Comparison of ENCODE assay signal across 1 fruit fly cellular context in the genomic region with DNA sequence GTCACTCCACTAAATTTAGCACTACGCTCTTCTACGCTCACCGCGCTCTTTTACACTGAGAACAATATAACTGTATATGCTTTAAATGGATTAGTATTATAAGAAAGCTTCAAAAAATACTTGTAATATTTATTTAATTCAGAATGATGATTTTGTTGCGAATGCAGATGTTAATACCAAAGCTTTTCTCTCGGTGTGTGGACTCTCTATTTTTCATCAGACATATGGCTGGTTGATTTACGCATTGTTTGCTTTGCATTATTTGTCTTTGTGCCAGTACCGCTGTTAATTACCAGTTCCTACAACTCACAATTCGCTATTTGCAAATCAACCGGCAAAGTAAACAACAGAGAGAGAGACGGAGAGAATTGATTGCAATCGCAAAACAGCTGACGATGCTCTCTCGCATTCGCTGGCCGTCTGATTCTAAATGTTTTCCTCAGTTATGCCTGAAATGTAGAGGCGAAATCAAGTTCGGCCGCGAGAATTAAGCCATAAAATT.
TF ChIP-seq lines count a peak whose summit lies in the region.

No protein-coding gene starts in this region.

TF ChIP-seq in whole organism, embryonic, 481 proteins besides CTCF, POLR2A, EP300 and RAD21 (continued from another document and continues in another):
- TF ChIP-seq fd102C (GFP tag; optimal IDR thresholded peaks at IDR 0.05; lab: Kevin White, UChicago), result peak; percentile 83
- peak; percentile 86 for TF ChIP-seq kah (GFP tag; optimal IDR thresholded peaks at IDR 0.05; lab: Kevin White, UChicago)
- TF ChIP-seq oc (tag; optimal IDR thresholded peaks at IDR 0.05; lab: Kevin White, UChicago), result peak; percentile 93
- TF ChIP-seq CG8478 (optimal IDR thresholded peaks at IDR 0.05; lab: Kevin White, UChicago), result no peak
- TF ChIP-seq Awh (GFP tag; IDR thresholded peaks at IDR 0.05; lab: Robert Waterston, UW), result peak; percentile 97
- TF ChIP-seq Hand (GFP tag; optimal IDR thresholded peaks at IDR 0.05; lab: Kevin White, UChicago), result peak; percentile 98
- peak; percentile 99 for TF ChIP-seq gem (tag; optimal IDR thresholded peaks at IDR 0.05; lab: Kevin White, UChicago)
- TF ChIP-seq lbe (GFP tag; optimal IDR thresholded peaks at IDR 0.05; lab: Kevin White, UChicago), result peak; percentile 97
- peak; percentile 88 for TF ChIP-seq pb (GFP tag; optimal IDR thresholded peaks at IDR 0.05; lab: Kevin White, UChicago)
- peak; percentile 98 for TF ChIP-seq CG12659 (GFP tag; optimal IDR thresholded peaks at IDR 0.05; lab: Kevin White, UChicago)
- peak; percentile 91 for TF ChIP-seq CG30431 (GFP tag; optimal IDR thresholded peaks at IDR 0.05; lab: Kevin White, UChicago)
- TF ChIP-seq Gug (GFP tag; IDR thresholded peaks at IDR 0.05; lab: Robert Waterston, UW), result peak; percentile 94
- TF ChIP-seq CG10274 (GFP tag; optimal IDR thresholded peaks at IDR 0.05; lab: Kevin White, UChicago), result peak; percentile 83
- TF ChIP-seq ro (GFP tag; IDR thresholded peaks at IDR 0.05; lab: Robert Waterston, UW), result peak; percentile 94
- TF ChIP-seq Rfx (GFP tag; IDR thresholded peaks at IDR 0.05; lab: Robert Waterston, UW), result peak; percentile 99
- TF ChIP-seq CG7556 (GFP tag; optimal IDR thresholded peaks at IDR 0.05; lab: Kevin White, UChicago), result peak; percentile 97
- peak; percentile 96 for TF ChIP-seq danr (GFP tag; IDR thresholded peaks at IDR 0.05; lab: Robert Waterston, UW)
- TF ChIP-seq CG17612 (GFP tag; IDR thresholded peaks at IDR 0.05; lab: Robert Waterston, UW), result peak; percentile 93
- peak; percentile 98 for TF ChIP-seq Dbx (GFP tag; IDR thresholded peaks at IDR 0.05; lab: Robert Waterston, UW)
- TF ChIP-seq ash1 (GFP tag; optimal IDR thresholded peaks at IDR 0.05; lab: Kevin White, UChicago), result peak; percentile 76
- peak; percentile 92 for TF ChIP-seq slou (GFP tag; optimal IDR thresholded peaks at IDR 0.05; lab: Kevin White, UChicago)
- TF ChIP-seq CG4820 (GFP tag; optimal IDR thresholded peaks at IDR 0.05; lab: Kevin White, UChicago), result peak; percentile 93
- peak; percentile 80 for TF ChIP-seq CG6254 (GFP tag; optimal IDR thresholded peaks at IDR 0.05; lab: Kevin White, UChicago)
- TF ChIP-seq Dfd (GFP tag; optimal IDR thresholded peaks at IDR 0.05; lab: Kevin White, UChicago), result no peak
- TF ChIP-seq Atf6 (GFP tag; IDR thresholded peaks at IDR 0.05; lab: Robert Waterston, UW), result peak; percentile 99
- peak; percentile 95 for TF ChIP-seq CG12236 (GFP tag; optimal IDR thresholded peaks at IDR 0.05; lab: Kevin White, UChicago)
- TF ChIP-seq CG12744 (GFP tag; optimal IDR thresholded peaks at IDR 0.05; lab: Kevin White, UChicago), result peak; percentile 93
- TF ChIP-seq CG13296 (GFP tag; optimal IDR thresholded peaks at IDR 0.05; lab: Kevin White, UChicago), result peak; percentile 97
- no peak for TF ChIP-seq CG14860 (GFP tag; IDR thresholded peaks at IDR 0.05; lab: Robert Waterston, UW; ENCODE audit: partially characterized antibody)
- TF ChIP-seq bab2 (GFP tag; optimal IDR thresholded peaks at IDR 0.05; lab: Kevin White, UChicago), result peak; percentile 93
- no peak for TF ChIP-seq hbn (GFP tag; IDR thresholded peaks at IDR 0.05; lab: Robert Waterston, UW; ENCODE audit: partially characterized antibody)
- TF ChIP-seq CG11696 (GFP tag; IDR thresholded peaks at IDR 0.05; lab: Robert Waterston, UW), result peak; percentile 94
- TF ChIP-seq CG13123 (GFP tag; optimal IDR thresholded peaks at IDR 0.05; lab: Kevin White, UChicago), result peak; percentile 93
- TF ChIP-seq Atf3 (GFP tag; optimal IDR thresholded peaks at IDR 0.05; lab: Kevin White, UChicago), result peak; percentile 92
- no peak for TF ChIP-seq hb (GFP tag; IDR thresholded peaks at IDR 0.05; lab: Robert Waterston, UW; ENCODE audit: partially characterized antibody)
- TF ChIP-seq prd (optimal IDR thresholded peaks at IDR 0.05; lab: Kevin White, UChicago), result no peak
- TF ChIP-seq prd (GFP tag; IDR thresholded peaks at IDR 0.05; lab: Robert Waterston, UW), result peak; percentile 98
- TF ChIP-seq wek (GFP tag; optimal IDR thresholded peaks at IDR 0.05; lab: Kevin White, UChicago), result peak; percentile 84
- peak; percentile 91 for TF ChIP-seq crc (GFP tag; optimal IDR thresholded peaks at IDR 0.05; lab: Kevin White, UChicago)
- peak; percentile 75 for TF ChIP-seq CG8359 (GFP tag; optimal IDR thresholded peaks at IDR 0.05; lab: Kevin White, UChicago; ENCODE audit: borderline replicate concordance)
- TF ChIP-seq vvl (GFP tag; IDR thresholded peaks at IDR 0.05; lab: Robert Waterston, UW), result peak; percentile 99
- peak; percentile 92 for TF ChIP-seq Doc2 (GFP tag; IDR thresholded peaks at IDR 0.05; lab: Robert Waterston, UW)
- peak; percentile 99 for TF ChIP-seq dysf (GFP tag; IDR thresholded peaks at IDR 0.05; lab: Robert Waterston, UW)
- peak; percentile 97 for TF ChIP-seq aop (GFP tag; IDR thresholded peaks at IDR 0.05; lab: Robert Waterston, UW)
- TF ChIP-seq p53 (GFP tag; optimal IDR thresholded peaks at IDR 0.05; lab: Kevin White, UChicago), result peak; percentile 85
- peak in 1 of 2 experiments; percentile 73 for TF ChIP-seq crp (GFP tag; optimal IDR thresholded peaks at IDR 0.05; lab: Kevin White, UChicago)
- peak; percentile 94 for TF ChIP-seq CG18262 (tag; optimal IDR thresholded peaks at IDR 0.05; lab: Kevin White, UChicago)
- peak; percentile 98 for TF ChIP-seq PHDP (tag; optimal IDR thresholded peaks at IDR 0.05; lab: Kevin White, UChicago)
- TF ChIP-seq zen (tag; optimal IDR thresholded peaks at IDR 0.05; lab: Kevin White, UChicago), result peak; percentile 94
- TF ChIP-seq CG15514 (GFP tag; optimal IDR thresholded peaks at IDR 0.05; lab: Kevin White, UChicago), result peak; percentile 90
- peak; percentile 96 for TF ChIP-seq CG2199 (GFP tag; IDR thresholded peaks at IDR 0.05; lab: Robert Waterston, UW)
- peak; percentile 48 for TF ChIP-seq abd-A (tag; optimal IDR thresholded peaks at IDR 0.05; lab: Kevin White, UChicago)
- peak; percentile 80 for TF ChIP-seq CG4360 (GFP tag; IDR thresholded peaks at IDR 0.05; lab: Robert Waterston, UW)
- TF ChIP-seq CG10321 (GFP tag; IDR thresholded peaks at IDR 0.05; lab: Robert Waterston, UW), result peak; percentile 80
- TF ChIP-seq slp2 (GFP tag; optimal IDR thresholded peaks at IDR 0.05; lab: Kevin White, UChicago), result peak; percentile 90
- TF ChIP-seq Dek (tag; optimal IDR thresholded peaks at IDR 0.05; lab: Kevin White, UChicago), result peak; percentile 98
- peak; percentile 89 for TF ChIP-seq scrt (GFP tag; optimal IDR thresholded peaks at IDR 0.05; lab: Kevin White, UChicago)
- TF ChIP-seq CG13624 (GFP tag; optimal IDR thresholded peaks at IDR 0.05; lab: Kevin White, UChicago), result peak; percentile 96
- TF ChIP-seq NfI (GFP tag; optimal IDR thresholded peaks at IDR 0.05; lab: Kevin White, UChicago), result peak; percentile 96
- no peak for TF ChIP-seq inv (GFP tag; IDR thresholded peaks at IDR 0.05; lab: Robert Waterston, UW; ENCODE audit: partially characterized antibody)
- peak; percentile 86 for TF ChIP-seq CG5180 (GFP tag; optimal IDR thresholded peaks at IDR 0.05; lab: Kevin White, UChicago)
- TF ChIP-seq Taf1 (GFP tag; IDR thresholded peaks at IDR 0.05; lab: Robert Waterston, UW), result peak; percentile 95
- TF ChIP-seq Deaf1 (tag; optimal IDR thresholded peaks at IDR 0.05; lab: Kevin White, UChicago), result peak; percentile 79
- TF ChIP-seq dimm (GFP tag; IDR thresholded peaks at IDR 0.05; lab: Robert Waterston, UW), result peak; percentile 94
- TF ChIP-seq Ptx1 (GFP tag; IDR thresholded peaks at IDR 0.05; lab: Robert Waterston, UW), result peak; percentile 99
- TF ChIP-seq sug (tag; optimal IDR thresholded peaks at IDR 0.05; lab: Kevin White, UChicago), result peak; percentile 96
- TF ChIP-seq lmd (GFP tag; IDR thresholded peaks at IDR 0.05; lab: Robert Waterston, UW), result peak; percentile 98
- TF ChIP-seq tap (tag; optimal IDR thresholded peaks at IDR 0.05; lab: Kevin White, UChicago), result peak; percentile 96
- no peak for TF ChIP-seq nerfin-2 (GFP tag; IDR thresholded peaks at IDR 0.05; lab: Robert Waterston, UW; ENCODE audit: partially characterized antibody)
- peak; percentile 81 for TF ChIP-seq CG6654 (GFP tag; optimal IDR thresholded peaks at IDR 0.05; lab: Kevin White, UChicago)
- peak; percentile 95 for TF ChIP-seq bcd (GFP tag; optimal IDR thresholded peaks at IDR 0.05; lab: Kevin White, UChicago)
- peak; percentile 91 for TF ChIP-seq cwo (GFP tag; optimal IDR thresholded peaks at IDR 0.05; lab: Kevin White, UChicago)
- peak; percentile 94 for TF ChIP-seq CG12104 (GFP tag; optimal IDR thresholded peaks at IDR 0.05; lab: Kevin White, UChicago)
- TF ChIP-seq YL-1 (GFP tag; optimal IDR thresholded peaks at IDR 0.05; lab: Kevin White, UChicago), result peak; percentile 66
- TF ChIP-seq CG16863 (GFP tag; optimal IDR thresholded peaks at IDR 0.05; lab: Kevin White, UChicago), result peak; percentile 92
- TF ChIP-seq Spps (tag; optimal IDR thresholded peaks at IDR 0.05; lab: Kevin White, UChicago), result peak; percentile 85
- TF ChIP-seq bbx (GFP tag; IDR thresholded peaks at IDR 0.05; lab: Robert Waterston, UW; ENCODE audit: partially characterized antibody), result no peak
- TF ChIP-seq ham (GFP tag; IDR thresholded peaks at IDR 0.05; lab: Robert Waterston, UW), result peak; percentile 96
- peak; percentile 56 to 92 for TF ChIP-seq Trl (optimal IDR thresholded peaks at IDR 0.05; lab: Kevin White, UChicago)
- TF ChIP-seq Trl (GFP tag; optimal IDR thresholded peaks at IDR 0.05; lab: Kevin White, UChicago), result peak; percentile 87
- peak; percentile 87 for TF ChIP-seq ERR (GFP tag; optimal IDR thresholded peaks at IDR 0.05; lab: Kevin White, UChicago)
- peak; percentile 96 for TF ChIP-seq Fer1 (GFP tag; optimal IDR thresholded peaks at IDR 0.05; lab: Kevin White, UChicago)
- peak; percentile 66 for TF ChIP-seq CG17186 (GFP tag; optimal IDR thresholded peaks at IDR 0.05; lab: Kevin White, UChicago)
- peak; percentile 90 for TF ChIP-seq luna (GFP tag; optimal IDR thresholded peaks at IDR 0.05; lab: Kevin White, UChicago)
- TF ChIP-seq knrl (GFP tag; IDR thresholded peaks at IDR 0.05; lab: Robert Waterston, UW; ENCODE audit: partially characterized antibody), result no peak
- peak; percentile 92 for TF ChIP-seq Six4 (GFP tag; optimal IDR thresholded peaks at IDR 0.05; lab: Kevin White, UChicago)
- TF ChIP-seq CG31365 (tag; optimal IDR thresholded peaks at IDR 0.05; lab: Kevin White, UChicago), result peak; percentile 86
- TF ChIP-seq CG14710 (tag; optimal IDR thresholded peaks at IDR 0.05; lab: Kevin White, UChicago), result peak; percentile 90
- no peak for TF ChIP-seq zen2 (GFP tag; IDR thresholded peaks at IDR 0.05; lab: Robert Waterston, UW; ENCODE audit: partially characterized antibody)
- peak; percentile 40 for TF ChIP-seq Sry-β (GFP tag; optimal IDR thresholded peaks at IDR 0.05; lab: Kevin White, UChicago)
- peak; percentile 95 for TF ChIP-seq CG12071 (GFP tag; optimal IDR thresholded peaks at IDR 0.05; lab: Kevin White, UChicago)
- TF ChIP-seq Dad (GFP tag; optimal IDR thresholded peaks at IDR 0.05; lab: Kevin White, UChicago), result peak; percentile 92
- TF ChIP-seq dmrt99B (tag; optimal IDR thresholded peaks at IDR 0.05; lab: Kevin White, UChicago), result peak; percentile 96
- peak; percentile 95 for TF ChIP-seq toy (GFP tag; IDR thresholded peaks at IDR 0.05; lab: Robert Waterston, UW)
- peak; percentile 64 for TF ChIP-seq CG17802 (tag; optimal IDR thresholded peaks at IDR 0.05; lab: Kevin White, UChicago)
- peak; percentile 86 for TF ChIP-seq Usf (GFP tag; optimal IDR thresholded peaks at IDR 0.05; lab: Kevin White, UChicago)
- peak; percentile 96 for TF ChIP-seq org-1 (GFP tag; optimal IDR thresholded peaks at IDR 0.05; lab: Kevin White, UChicago)
- TF ChIP-seq dati (GFP tag; IDR thresholded peaks at IDR 0.05; lab: Robert Waterston, UW), result peak; percentile 92
- TF ChIP-seq CG1832 (GFP tag; optimal IDR thresholded peaks at IDR 0.05; lab: Kevin White, UChicago), result no peak
- TF ChIP-seq ssp (GFP tag; IDR thresholded peaks at IDR 0.05; lab: Robert Waterston, UW), result peak; percentile 93
- peak; percentile 91 for TF ChIP-seq ewg (GFP tag; optimal IDR thresholded peaks at IDR 0.05; lab: Kevin White, UChicago)
- TF ChIP-seq sc (optimal IDR thresholded peaks at IDR 0.05; lab: Kevin White, UChicago), result no peak
- TF ChIP-seq sc (GFP tag; optimal IDR thresholded peaks at IDR 0.05; lab: Kevin White, UChicago), result peak; percentile 93
- no peak for TF ChIP-seq pfk (GFP tag; optimal IDR thresholded peaks at IDR 0.05; lab: Kevin White, UChicago)
- peak; percentile 95 for TF ChIP-seq CG17829 (tag; optimal IDR thresholded peaks at IDR 0.05; lab: Kevin White, UChicago)
- TF ChIP-seq Sox100B (GFP tag; optimal IDR thresholded peaks at IDR 0.05; lab: Kevin White, UChicago), result peak; percentile 95
- TF ChIP-seq CG2116 (GFP tag; optimal IDR thresholded peaks at IDR 0.05; lab: Kevin White, UChicago), result peak; percentile 89
- TF ChIP-seq Antp (GFP tag; optimal IDR thresholded peaks at IDR 0.05; lab: Kevin White, UChicago), result peak; percentile 85
- TF ChIP-seq kay (GFP tag; optimal IDR thresholded peaks at IDR 0.05; lab: Kevin White, UChicago), result peak; percentile 96
- TF ChIP-seq Nf-YB (GFP tag; optimal IDR thresholded peaks at IDR 0.05; lab: Kevin White, UChicago), result peak; percentile 83
- peak; percentile 8 for TF ChIP-seq CG9797 (GFP tag; optimal IDR thresholded peaks at IDR 0.05; lab: Kevin White, UChicago)
- TF ChIP-seq chm (GFP tag; IDR thresholded peaks at IDR 0.05; lab: Robert Waterston, UW), result peak; percentile 98
- TF ChIP-seq grn (GFP tag; optimal IDR thresholded peaks at IDR 0.05; lab: Kevin White, UChicago), result peak; percentile 86
- TF ChIP-seq Xrp1 (GFP tag; IDR thresholded peaks at IDR 0.05; lab: Robert Waterston, UW), result peak; percentile 98
- peak; percentile 81 for TF ChIP-seq Lim3 (GFP tag; IDR thresholded peaks at IDR 0.05; lab: Robert Waterston, UW)
- peak; percentile 81 for TF ChIP-seq CG8281 (tag; optimal IDR thresholded peaks at IDR 0.05; lab: Kevin White, UChicago)
- peak; percentile 90 for TF ChIP-seq CG8765 (GFP tag; IDR thresholded peaks at IDR 0.05; lab: Robert Waterston, UW)
- peak; percentile 95 for TF ChIP-seq grau (tag; optimal IDR thresholded peaks at IDR 0.05; lab: Kevin White, UChicago)
- peak; percentile 92 for TF ChIP-seq CG11560 (tag; IDR thresholded peaks at IDR 0.05; lab: Robert Waterston, UW)
- TF ChIP-seq ranshi (GFP tag; IDR thresholded peaks at IDR 0.05; lab: Robert Waterston, UW), result peak; percentile 97
- no peak for TF ChIP-seq usp (GFP tag; optimal IDR thresholded peaks at IDR 0.05; lab: Kevin White, UChicago)
- TF ChIP-seq en (GFP tag; optimal IDR thresholded peaks at IDR 0.05; lab: Kevin White, UChicago), result peak; percentile 90
- peak; percentile 96 for TF ChIP-seq CG1602 (GFP tag; optimal IDR thresholded peaks at IDR 0.05; lab: Kevin White, UChicago)
- TF ChIP-seq CG11247 (GFP tag; IDR thresholded peaks at IDR 0.05; lab: Robert Waterston, UW), result peak; percentile 99
- TF ChIP-seq nerfin-1 (tag; optimal IDR thresholded peaks at IDR 0.05; lab: Kevin White, UChicago), result peak; percentile 88
- TF ChIP-seq CG2678 (tag; optimal IDR thresholded peaks at IDR 0.05; lab: Kevin White, UChicago), result peak; percentile 98
